Fruit fly (Drosophila melanogaster) whole organism, pupa: Measurements from ENCODE around the gene Piezo.

Experiments used
- CG10348 ChIP-seq: fragments of 200-800 bp; sonication (Bioruptor generic); IDR thresholded peaks from 2 replicates; pipeline ENCODE4 v1.3.6; 2022; ENCODE audit warnings: missing biosample characterization, missing genetic modification characterization
- CG12605 ChIP-seq: fragments of 200-800 bp; sonication (Bioruptor generic); IDR thresholded peaks from 2 replicates; pipeline ENCODE4 v1.3.6; 2022; ENCODE audit warnings: missing biosample characterization, missing genetic modification characterization
- CG13204 ChIP-seq: fragments of 200-800 bp; sonication (Bioruptor generic); optimal IDR thresholded peaks from 2 replicates; lab custom pipeline; 2018; ENCODE audit warnings: missing biosample characterization, mild to moderate bottlenecking, missing genetic modification characterization, moderate library complexity
- CG14655 ChIP-seq: fragments of 200-800 bp; sonication (Bioruptor generic); optimal IDR thresholded peaks from 3 replicates; lab custom pipeline; 2017; ENCODE audit warnings: mild to moderate bottlenecking, missing biosample characterization, missing genetic modification reagents, missing genetic modification characterization
- CG15710 ChIP-seq: fragments of 200-800 bp; sonication (Bioruptor generic); optimal IDR thresholded peaks from 2 replicates; lab custom pipeline; 2018; ENCODE audit warnings: missing biosample characterization, mild to moderate bottlenecking, missing genetic modification characterization, moderate library complexity
- CG17806 ChIP-seq: fragments of 200-800 bp; sonication (Bioruptor generic); optimal IDR thresholded peaks from 2 replicates; lab custom pipeline; 2018; ENCODE audit warnings: missing biosample characterization, mild to moderate bottlenecking, missing genetic modification characterization, moderate library complexity
- CG32121 ChIP-seq: fragments of 200-800 bp; sonication (Bioruptor generic); IDR thresholded peaks from 2 replicates; pipeline ENCODE4 v1.3.6; 2022; ENCODE audit warnings: missing biosample characterization, missing genetic modification characterization
- CG34367 ChIP-seq: fragments of 200-800 bp; sonication (Bioruptor generic); optimal IDR thresholded peaks from 2 replicates; lab custom pipeline; 2018; ENCODE audit warnings: missing biosample characterization, mild to moderate bottlenecking, missing genetic modification characterization
- CG4496 ChIP-seq: fragments of 200-800 bp; sonication (Bioruptor generic); IDR thresholded peaks from 3 replicates; pipeline ENCODE4 v1.3.6; 2022; ENCODE audit warnings: missing biosample characterization, missing genetic modification characterization
- CG8159 ChIP-seq: fragments of 200-800 bp; sonication (Bioruptor generic); optimal IDR thresholded peaks from 3 replicates; lab custom pipeline; 2018; ENCODE audit warnings: missing biosample characterization, mild to moderate bottlenecking, missing genetic modification characterization, moderate library complexity
- CG8301 ChIP-seq: fragments of 200-800 bp; sonication (Bioruptor generic); optimal IDR thresholded peaks from 2 replicates; lab custom pipeline; 2018; ENCODE audit warnings: missing biosample characterization, mild to moderate bottlenecking, missing genetic modification characterization
- CG9948 ChIP-seq: fragments of 200-800 bp; sonication (Bioruptor generic); optimal IDR thresholded peaks from 2 replicates; lab custom pipeline; 2018; ENCODE audit warnings: missing biosample characterization, mild to moderate bottlenecking, missing genetic modification characterization, moderate library complexity
- D1 ChIP-seq: fragments of 200-800 bp; sonication (Bioruptor generic); optimal IDR thresholded peaks from 2 replicates; lab custom pipeline; 2018; ENCODE audit warnings: missing biosample characterization, mild to moderate bottlenecking, missing genetic modification characterization, moderate library complexity
- EcR ChIP-seq: fragments of 200-800 bp; sonication (Bioruptor generic); optimal IDR thresholded peaks from 3 replicates; lab custom pipeline; 2019; ENCODE audit warnings: missing biosample characterization, missing genetic modification characterization, mild to moderate bottlenecking, moderate library complexity, missing genetic modification reagents
- Ets98B ChIP-seq: fragments of 200-800 bp; sonication (Bioruptor generic); IDR thresholded peaks from 2 replicates; pipeline ENCODE4 v1.3.6; 2022; ENCODE audit warnings: missing biosample characterization, missing genetic modification characterization
- Pif1A ChIP-seq: fragments of 200-800 bp; sonication (Bioruptor generic); optimal IDR thresholded peaks from 3 replicates; lab custom pipeline; 2016; ENCODE audit warnings: missing biosample characterization, missing genetic modification characterization
- Pif1B ChIP-seq: fragments of 200-800 bp; sonication (Bioruptor generic); optimal IDR thresholded peaks from 3 replicates; lab custom pipeline; 2016; ENCODE audit warnings: missing biosample characterization, missing genetic modification characterization
- Snoo ChIP-seq: fragments of 200-800 bp; sonication (Bioruptor generic); optimal IDR thresholded peaks from 3 replicates; lab custom pipeline; 2017; ENCODE audit warnings: missing biosample characterization, mild to moderate bottlenecking, missing genetic modification characterization, inconsistent platforms
- fd96Ca ChIP-seq: fragments of 200-800 bp; sonication (Bioruptor generic); IDR thresholded peaks from 3 replicates; pipeline ENCODE4 v1.3.6; 2022; ENCODE audit warnings: missing biosample characterization, missing genetic modification characterization
- gl ChIP-seq: fragments of 200-800 bp; sonication (Bioruptor generic); optimal IDR thresholded peaks from 2 replicates; lab custom pipeline; 2018; ENCODE audit warnings: missing biosample characterization, mild to moderate bottlenecking, missing genetic modification characterization
- rn ChIP-seq: fragments of 200-800 bp; sonication (Bioruptor generic); IDR thresholded peaks from 2 replicates; pipeline ENCODE4 v1.3.6; 2022; ENCODE audit warnings: missing biosample characterization, missing genetic modification characterization

Piezo gene

dm6 chr2L:8168075-8168474 is 5.2 kb downstream of the Piezo start:
- peak; percentile 25 for TF ChIP-seq CG8301 (tag; lab: Kevin White, UChicago)
- no peak for TF ChIP-seq Snoo (tag; lab: Kevin White, UChicago)
- no peak for TF ChIP-seq CG12605 (GFP tag; lab: Robert Waterston, UW)
- no peak for TF ChIP-seq CG8159 (tag; lab: Kevin White, UChicago)
- peak; percentile 12 for TF ChIP-seq Pif1A
- no peak for TF ChIP-seq CG9948
- TF ChIP-seq Pif1B = no peak
- peak; percentile 30 for TF ChIP-seq CG14655 (GFP tag; lab: Kevin White, UChicago)
- no peak for TF ChIP-seq CG15710 (tag; lab: Kevin White, UChicago)
- TF ChIP-seq Ets98B = no peak
- no peak for TF ChIP-seq EcR (GFP tag; lab: Kevin White, UChicago)
- TF ChIP-seq, all 21 proteins: peak for 3

dm6 chr2L:8170600-8171182 is 7.8 kb downstream of the Piezo start:
- TF ChIP-seq CG12605 (GFP tag; lab: Robert Waterston, UW) (no peak), CG15710 (tag; lab: Kevin White, UChicago) (no peak), CG13204 (GFP tag; lab: Kevin White, UChicago) (no peak), D1 (tag; lab: Kevin White, UChicago) (no peak), CG8159 (tag; lab: Kevin White, UChicago) (no peak), CG8301 (tag; lab: Kevin White, UChicago) (no peak), Pif1B (no peak), Pif1A (no peak), EcR (GFP tag; lab: Kevin White, UChicago) (no peak), CG4496 (GFP tag; lab: Robert Waterston, UW) (no peak), CG17806 (no peak), CG10348 (no peak), CG34367 (no peak), CG14655 (GFP tag; lab: Kevin White, UChicago) (no peak), rn (no peak), CG32121 (GFP tag; lab: Robert Waterston, UW) (no peak), Snoo (tag; lab: Kevin White, UChicago) (no peak), CG9948 (no peak)

dm6 chr2L:8171544-8171943 is 8.7 kb downstream of the Piezo start:
- TF ChIP-seq CG32121 (GFP tag; lab: Robert Waterston, UW) (0 out of 2 replicates have a peak, but pooled peaks have one; percentile 46), gl (tag; lab: Kevin White, UChicago) (no peak), CG14655 (GFP tag; lab: Kevin White, UChicago) (no peak)

DNA sequence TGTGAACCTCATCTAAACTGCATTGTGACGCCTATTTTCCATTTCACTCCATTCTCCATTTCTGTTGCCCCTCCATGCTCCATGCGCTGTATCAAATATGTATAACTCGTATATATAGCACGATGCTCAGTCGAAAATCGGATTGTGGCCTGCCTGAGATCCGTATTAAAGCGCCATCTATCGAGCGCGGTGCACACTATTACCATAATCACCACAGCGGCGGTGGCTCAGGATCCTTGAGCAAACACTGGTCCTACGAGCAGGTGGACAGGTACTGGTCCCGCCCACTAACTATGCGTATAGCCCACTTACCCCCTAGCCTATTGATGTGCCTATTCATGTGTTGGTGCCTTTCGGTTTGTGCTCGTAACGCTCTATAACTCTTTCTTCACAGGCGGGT is 22.1 kb downstream of the Piezo start:
- no peak for TF ChIP-seq CG32121 (GFP tag; lab: Robert Waterston, UW)
- no peak for TF ChIP-seq Pif1B
- no peak for TF ChIP-seq CG15710 (tag; lab: Kevin White, UChicago)
- no peak for TF ChIP-seq CG10348
- TF ChIP-seq CG9948 = no peak
- no peak for TF ChIP-seq CG13204 (GFP tag; lab: Kevin White, UChicago)
- no peak for TF ChIP-seq CG8159 (tag; lab: Kevin White, UChicago)
- no peak for TF ChIP-seq CG14655 (GFP tag; lab: Kevin White, UChicago)
- no peak for TF ChIP-seq gl (tag; lab: Kevin White, UChicago)
- TF ChIP-seq Snoo (tag; lab: Kevin White, UChicago) = no peak
- no peak for TF ChIP-seq CG12605 (GFP tag; lab: Robert Waterston, UW)
- TF ChIP-seq rn = no peak
- no peak for TF ChIP-seq D1 (tag; lab: Kevin White, UChicago)
- no peak for TF ChIP-seq CG8301 (tag; lab: Kevin White, UChicago)
- no peak for TF ChIP-seq CG4496 (GFP tag; lab: Robert Waterston, UW)
- no peak for TF ChIP-seq EcR (GFP tag; lab: Kevin White, UChicago)
- TF ChIP-seq Ets98B = no peak
- TF ChIP-seq CG17806 = no peak
- TF ChIP-seq fd96Ca (GFP tag; lab: Robert Waterston, UW) = no peak

- no peak for TF ChIP-seq Ets98B
- no peak for TF ChIP-seq CG4496 (GFP tag; lab: Robert Waterston, UW)
- TF ChIP-seq EcR (GFP tag; lab: Kevin White, UChicago) = no peak
- TF ChIP-seq CG15710 (tag; lab: Kevin White, UChicago) = no peak
- TF ChIP-seq CG34367 = no peak
- no peak for TF ChIP-seq Pif1B
- TF ChIP-seq CG8301 (tag; lab: Kevin White, UChicago) = no peak
- TF ChIP-seq CG32121 (GFP tag; lab: Robert Waterston, UW) = no peak
- no peak for TF ChIP-seq Snoo (tag; lab: Kevin White, UChicago)
- no peak for TF ChIP-seq Pif1A
- no peak for TF ChIP-seq gl (tag; lab: Kevin White, UChicago)
- TF ChIP-seq CG13204 (GFP tag; lab: Kevin White, UChicago) = no peak
- no peak for TF ChIP-seq D1 (tag; lab: Kevin White, UChicago)
Measured at dm6 chr2L:8190681-8191080, 27.8 kb downstream of the Piezo start, which contains the start of gene CG34134. Gene CG34134, minus strand, starts transcription at chr2L:8190781.

- no peak for TF ChIP-seq fd96Ca (GFP tag; lab: Robert Waterston, UW)
- no peak for TF ChIP-seq CG12605 (GFP tag; lab: Robert Waterston, UW)
- TF ChIP-seq CG34367 = no peak
- no peak for TF ChIP-seq CG32121 (GFP tag; lab: Robert Waterston, UW)
- no peak for TF ChIP-seq CG4496 (GFP tag; lab: Robert Waterston, UW)
- no peak for TF ChIP-seq Pif1A
- TF ChIP-seq gl (tag; lab: Kevin White, UChicago) = no peak
- no peak for TF ChIP-seq Pif1B
- no peak for TF ChIP-seq CG17806
- TF ChIP-seq CG13204 (GFP tag; lab: Kevin White, UChicago) = no peak
- TF ChIP-seq CG10348 = no peak
- no peak for TF ChIP-seq Ets98B
- TF ChIP-seq EcR (GFP tag; lab: Kevin White, UChicago) = no peak
- TF ChIP-seq CG8301 (tag; lab: Kevin White, UChicago) = no peak
- no peak for TF ChIP-seq CG15710 (tag; lab: Kevin White, UChicago)
- no peak for TF ChIP-seq D1 (tag; lab: Kevin White, UChicago)
- TF ChIP-seq rn = no peak
Measured at dm6 chr2L:8195722-8196323, 33.0 kb downstream of the Piezo start.
